Worm (Caenorhabditis elegans) whole organism, L4 larva: ENCODE measurements around the gene F48F7.3.
A peak's percentile ranks its signal among the peaks of the same experiment; 100 is the strongest.

Source experiments
- F37D6.2 ChIP-seq: sonication (generic microtip); optimal IDR thresholded peaks from 2 replicates; lab custom pipeline; 2016; ENCODE audit warnings: mild to moderate bottlenecking, missing genetic modification characterization, missing compliant biosample characterization
- T20F7.1 ChIP-seq: fragments of 200-800 bp; sonication (Bioruptor generic); optimal IDR thresholded peaks from 2 replicates; lab custom pipeline; 2018; ENCODE audit warnings: mild to moderate bottlenecking, missing genetic modification characterization, missing compliant biosample characterization
- T26A8.4 ChIP-seq: fragments of 200-800 bp; sonication (Bioruptor generic); IDR thresholded peaks from 2 replicates; pipeline ENCODE4 v1.3.6; 2022; ENCODE audit warnings: missing genetic modification characterization, missing compliant biosample characterization
- ZK546.5 ChIP-seq, 2 experiments: sonication (generic microtip); optimal IDR thresholded peaks; 2 replicates each; lab custom pipeline; 2017; ENCODE audit warnings: missing biosample characterization in 2 of 2, missing genetic modification characterization in 2 of 2
- aha-1 ChIP-seq: fragments of 150-350 bp; peaks from one replicate; lab custom pipeline; 2014; ENCODE audit warnings: missing biosample characterization, missing genetic modification characterization
- ama-1 ChIP-seq: fragments of 150-350 bp; optimal IDR thresholded peaks from 2 replicates; lab custom pipeline; 2014; ENCODE audit warnings: inconsistent platforms, mixed read lengths
- ceh-20 ChIP-seq: fragments of 200-800 bp; sonication (Bioruptor generic); IDR thresholded peaks from 2 replicates; pipeline ENCODE4 v1.3.6; 2022; ENCODE audit warnings: missing genetic modification reagents, missing genetic modification characterization, missing compliant biosample characterization
- ceh-32 ChIP-seq: sonication (generic microtip); optimal IDR thresholded peaks from 2 replicates; lab custom pipeline; 2016; ENCODE audit warnings: mild to moderate bottlenecking, missing genetic modification characterization, missing compliant biosample characterization; ENCODE audit not compliant: poor library complexity
- ceh-44 ChIP-seq: fragments of 200-800 bp; sonication (Bioruptor generic); IDR thresholded peaks from 2 replicates; pipeline ENCODE4 v1.3.6; 2022; ENCODE audit warnings: missing genetic modification reagents, missing genetic modification characterization, missing compliant biosample characterization
- ceh-82 ChIP-seq: sonication (generic microtip); optimal IDR thresholded peaks from 2 replicates; lab custom pipeline; 2017; ENCODE audit warnings: missing biosample characterization, missing genetic modification characterization
- ctbp-1 ChIP-seq: fragments of 200-800 bp; sonication (Bioruptor generic); IDR thresholded peaks from 2 replicates; pipeline ENCODE4 v1.3.6; 2022; ENCODE audit warnings: missing genetic modification reagents, missing genetic modification characterization, missing compliant biosample characterization
- dmd-6 ChIP-seq: fragments of 200-800 bp; sonication (Bioruptor generic); IDR thresholded peaks from 2 replicates; pipeline ENCODE4 v1.3.6; 2022; ENCODE audit warnings: missing genetic modification reagents, missing genetic modification characterization, missing compliant biosample characterization
- fkh-10 ChIP-seq: fragments of 150-350 bp; optimal IDR thresholded peaks from 2 replicates; lab custom pipeline; 2014; ENCODE audit warnings: missing biosample characterization, missing genetic modification reagents, missing genetic modification characterization
- gei-8 ChIP-seq: fragments of 200-800 bp; sonication (Bioruptor generic); optimal IDR thresholded peaks from 2 replicates; lab custom pipeline; 2018; ENCODE audit warnings: mild to moderate bottlenecking, missing genetic modification characterization, missing compliant biosample characterization
- hif-1 ChIP-seq, 2 experiments: sonication (generic microtip); optimal IDR thresholded peaks; 2 replicates each; lab custom pipeline; 2016 to 2017; ENCODE audit warnings: missing compliant biosample characterization in 2 of 2, missing genetic modification characterization in 2 of 2, missing genetic modification reagents in 2 of 2, missing genotype in 2 of 2, mild to moderate bottlenecking in 1 of 2
- hlh-11 ChIP-seq: fragments of 200-800 bp; sonication (Bioruptor generic); optimal IDR thresholded peaks from 2 replicates; lab custom pipeline; 2018; ENCODE audit warnings: mild to moderate bottlenecking, missing genetic modification characterization, missing compliant biosample characterization
- lin-13 ChIP-seq: fragments of 150-350 bp; optimal IDR thresholded peaks from 2 replicates; lab custom pipeline; 2014; ENCODE audit warnings: missing biosample characterization, missing genetic modification reagents, missing genetic modification characterization
- madf-5 ChIP-seq, 2 experiments: fragments of 200-800 bp; sonication (Bioruptor generic); IDR thresholded peaks; 2 replicates each; pipeline ENCODE4 v1.3.6; 2022; ENCODE audit warnings: missing compliant biosample characterization in 2 of 2, missing genetic modification characterization in 2 of 2
- mep-1 ChIP-seq: fragments of 150-350 bp; sonication (generic microtip); optimal IDR thresholded peaks from 3 replicates; lab custom pipeline; 2014; ENCODE audit warnings: missing biosample characterization, missing genetic modification characterization
- mes-2 ChIP-seq: sonication (generic microtip); optimal IDR thresholded peaks from 2 replicates; lab custom pipeline; 2016; ENCODE audit warnings: missing genotype, mild to moderate bottlenecking, missing genetic modification characterization, missing compliant biosample characterization; ENCODE audit not compliant: poor library complexity, severe bottlenecking
- mxl-3 ChIP-seq: fragments of 200-800 bp; sonication (Bioruptor generic); optimal IDR thresholded peaks from 2 replicates; lab custom pipeline; 2018; ENCODE audit warnings: mild to moderate bottlenecking, missing genetic modification characterization, missing compliant biosample characterization
- nhr-111 ChIP-seq: fragments of 200-800 bp; sonication (Bioruptor generic); optimal IDR thresholded peaks from 2 replicates; lab custom pipeline; 2018; ENCODE audit warnings: mild to moderate bottlenecking, missing genetic modification characterization, missing compliant biosample characterization
- nhr-25 ChIP-seq: sonication (generic microtip); optimal IDR thresholded peaks from 2 replicates; lab custom pipeline; 2017; ENCODE audit warnings: missing genetic modification characterization, mild to moderate bottlenecking, missing compliant biosample characterization, antibody characterized with exemption, moderate library complexity, borderline replicate concordance; ENCODE audit not compliant: insufficient read depth
- nhr-28 ChIP-seq: fragments of 150-350 bp; optimal IDR thresholded peaks from 2 replicates; lab custom pipeline; 2014; ENCODE audit warnings: missing biosample characterization, missing genetic modification characterization
- nhr-48 ChIP-seq: sonication (generic microtip); optimal IDR thresholded peaks from 2 replicates; lab custom pipeline; 2016; ENCODE audit warnings: mild to moderate bottlenecking, missing genetic modification characterization, missing compliant biosample characterization
- nhr-76 ChIP-seq: fragments of 150-350 bp; optimal IDR thresholded peaks from 2 replicates; lab custom pipeline; 2014; ENCODE audit warnings: missing biosample characterization, missing genetic modification characterization
- php-3 ChIP-seq: fragments of 200-800 bp; sonication (Bioruptor generic); IDR thresholded peaks from 2 replicates; pipeline ENCODE4 v1.3.6; 2022; ENCODE audit warnings: missing genetic modification reagents, missing genetic modification characterization, missing compliant biosample characterization
- set-16 ChIP-seq: fragments of 200-800 bp; sonication (Bioruptor generic); IDR thresholded peaks from 2 replicates; pipeline ENCODE4 v1.3.6; 2022; ENCODE audit warnings: missing genetic modification reagents, missing genetic modification characterization, missing compliant biosample characterization
- spr-1 ChIP-seq: sonication (generic microtip); optimal IDR thresholded peaks from 2 replicates; lab custom pipeline; 2016; ENCODE audit warnings: mild to moderate bottlenecking, missing genetic modification characterization, missing compliant biosample characterization
- tag-97 ChIP-seq: fragments of 200-800 bp; sonication (Bioruptor generic); IDR thresholded peaks from 2 replicates; pipeline ENCODE4 v1.3.6; 2022; ENCODE audit warnings: missing genetic modification characterization, missing compliant biosample characterization
- tra-1 ChIP-seq: fragments of 200-800 bp; sonication (Bioruptor generic); IDR thresholded peaks from 2 replicates; pipeline ENCODE4 v1.3.6; 2022; ENCODE audit warnings: missing genetic modification reagents, missing genetic modification characterization, missing compliant biosample characterization
- unc-62 ChIP-seq, 3 experiments: fragments of 150-350 bp in 1 of 3; sonication (generic microtip); optimal IDR thresholded peaks in 2 of 3; peaks in 1 of 3; 1 replicate in 1 of 3; 2 replicates in 2 of 3; lab custom pipeline; 2014 to 2017; ENCODE audit warnings: missing biosample characterization in 3 of 3, missing genetic modification characterization in 3 of 3, missing genetic modification reagents in 3 of 3, missing genotype in 1 of 3
- zfp-2 ChIP-seq: sonication (generic microtip); optimal IDR thresholded peaks from 2 replicates; lab custom pipeline; 2016; ENCODE audit warnings: mild to moderate bottlenecking, missing genetic modification characterization, missing compliant biosample characterization
- ztf-7 ChIP-seq: fragments of 150-350 bp; optimal IDR thresholded peaks from 2 replicates; lab custom pipeline; 2014; ENCODE audit warnings: missing biosample characterization, missing genetic modification characterization

Gene F48F7.3

ce11 chrX:13939388-13939787 is 23.9 kb upstream of the F48F7.3 start:
- TF ChIP-seq ceh-44 (GFP tag; lab: Robert Waterston, UW) (no peak), hif-1 (tag; optimal IDR thresholded peaks at IDR 0.05; lab: Kevin White, UChicago) (no peak), nhr-28 (peak; percentile 19), unc-62 (GFP tag; optimal IDR thresholded peaks at IDR 0.05 in 1 of 2; lab: Kevin White, UChicago) (peak in 1 of 2 experiments; percentile 99), unc-62 (tag; optimal IDR thresholded peaks at IDR 0.05; lab: Kevin White, UChicago) (no peak), ceh-82 (no peak), nhr-76 (no peak), zfp-2 (tag; lab: Kevin White, UChicago) (no peak)

ce11 chrX:13940287-13940686 is 23.0 kb upstream of the F48F7.3 start:
- TF ChIP-seq aha-1 (peak; percentile 88), T26A8.4 (GFP tag; lab: Robert Waterston, UW) (0 out of 2 replicates have a peak, but pooled peaks have one; percentile 25), T20F7.1 (no peak)

- no peak for TF ChIP-seq tag-97 (GFP tag; lab: Robert Waterston, UW)
- no peak for TF ChIP-seq dmd-6 (GFP tag; lab: Robert Waterston, UW)
- no peak for TF ChIP-seq F37D6.2
- no peak for TF ChIP-seq nhr-111
- no peak for TF ChIP-seq gei-8 (GFP tag; lab: Kevin White, UChicago)
- TF ChIP-seq fkh-10 (GFP tag; lab: Kevin White, UChicago): no peak
- 0 out of 2 replicates have a peak, but pooled peaks have one; percentile 19 for TF ChIP-seq T26A8.4 (GFP tag; lab: Robert Waterston, UW)
- peak in 1 of 2 experiments; percentile 95 for TF ChIP-seq unc-62 (GFP tag; optimal IDR thresholded peaks at IDR 0.05 in 1 of 2; lab: Kevin White, UChicago)
- no peak for TF ChIP-seq unc-62 (tag; optimal IDR thresholded peaks at IDR 0.05; lab: Kevin White, UChicago)
- TF ChIP-seq php-3 (GFP tag; lab: Robert Waterston, UW): no peak
- TF ChIP-seq set-16 (GFP tag; lab: Robert Waterston, UW): no peak
- peak; percentile 17 for TF ChIP-seq hlh-11 (tag; lab: Kevin White, UChicago)
- TF ChIP-seq ceh-32 (tag; lab: Kevin White, UChicago): no peak
- no peak for TF ChIP-seq mxl-3
- 0 out of 2 replicates have a peak, but pooled peaks have one; percentile 4 for TF ChIP-seq tra-1 (GFP tag; lab: Robert Waterston, UW)
- no peak for TF ChIP-seq ctbp-1 (GFP tag; lab: Robert Waterston, UW)
- TF ChIP-seq nhr-28: peak; percentile 43
- peak; percentile 34 for TF ChIP-seq ama-1 (lab: Kevin White, UChicago)
- TF ChIP-seq ZK546.5 (tag; optimal IDR thresholded peaks at IDR 0.05; lab: Kevin White, UChicago): no peak
- TF ChIP-seq ztf-7 (tag; lab: Kevin White, UChicago): no peak
- peak; percentile 16 for TF ChIP-seq mep-1 (tag; lab: Kevin White, UChicago)
- TF ChIP-seq madf-5 (GFP tag; IDR thresholded peaks at IDR 0.05; lab: Robert Waterston, UW): 0 out of 4 replicates have a peak, but pooled peaks of 1 of the 2 experiments have one; percentile 33
- 0 out of 2 replicates have a peak, but pooled peaks have one; percentile 34 for TF ChIP-seq ceh-20
- no peak for TF ChIP-seq lin-13 (GFP tag; lab: Kevin White, UChicago)
- no peak for TF ChIP-seq spr-1 (tag; lab: Kevin White, UChicago)
- TF ChIP-seq mes-2 (tag; lab: Kevin White, UChicago): peak; percentile 24
- no peak for TF ChIP-seq nhr-25 (tag; lab: Kevin White, UChicago)
These were observed 22.0 kb upstream of the F48F7.3 start for ce11 chrX:13941296-13941695.

- no peak for TF ChIP-seq nhr-48 (tag; lab: Kevin White, UChicago)
- peak; percentile 92 for TF ChIP-seq aha-1
These were observed 21.4 kb upstream of the F48F7.3 start for ce11 chrX:13941865-13942264.
